Worm (Caenorhabditis elegans): ENCODE measurements around the gene F28B4.4.

DNA sequence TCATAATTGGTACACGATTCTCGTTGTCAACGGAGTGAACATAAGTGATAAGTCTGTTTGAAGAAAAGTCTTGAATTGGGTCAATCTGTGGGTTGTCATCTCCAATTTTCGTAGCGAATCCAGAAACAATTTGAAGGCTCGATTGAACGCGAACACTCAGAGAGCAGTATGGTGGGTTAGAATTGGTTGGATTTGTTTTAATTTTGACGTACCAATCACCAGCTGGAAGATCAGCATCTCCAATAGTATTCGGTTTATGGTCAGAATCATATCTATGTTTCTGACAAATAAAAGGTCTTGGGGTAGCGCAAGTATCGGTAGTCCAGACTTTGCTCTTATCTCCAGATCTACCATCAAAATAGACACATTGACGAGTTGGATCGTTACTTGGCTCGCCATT lies 21.2 kb upstream of the F28B4.4 start:
- TF ChIP-seq tab-1 (GFP tag; IDR thresholded peaks at IDR 0.05) (no peak), flt-1 (GFP tag; IDR thresholded peaks at IDR 0.05) (no peak), T22C8.4 (GFP tag; IDR thresholded peaks at IDR 0.05) (no peak), ref-1 (GFP tag; conservative IDR thresholded peaks at IDR 0.05) (no peak), ztf-23 (GFP tag; IDR thresholded peaks at IDR 0.05) (no peak), cog-1 (tag; optimal IDR thresholded peaks at IDR 0.05) (no peak), ztf-29 (GFP tag; IDR thresholded peaks at IDR 0.05) (no peak)

Measured in whole organism, midembryonic.